Fruit fly (Drosophila melanogaster): ENCODE data around the gene CG34450.

dm6 chrX:9286386-9286785 is 43.9 kb downstream of the CG34450 start:
- TF ChIP-seq Hr39 (GFP tag; optimal IDR thresholded peaks at IDR 0.05): no peak
- TF ChIP-seq CG9139 (GFP tag; optimal IDR thresholded peaks at IDR 0.05): no peak
- no peak for TF ChIP-seq Hr38 (GFP tag; optimal IDR thresholded peaks at IDR 0.05)
- no peak for TF ChIP-seq CG11294 (GFP tag; IDR thresholded peaks at IDR 0.05)
- TF ChIP-seq CG4318 (GFP tag; optimal IDR thresholded peaks at IDR 0.05): no peak
- no peak for TF ChIP-seq CG6808 (GFP tag; optimal IDR thresholded peaks at IDR 0.05)
- TF ChIP-seq Eip75B (GFP tag; optimal IDR thresholded peaks at IDR 0.05): no peak
- TF ChIP-seq dsx (GFP tag; optimal IDR thresholded peaks at IDR 0.05; ENCODE audit: poor library complexity, severe bottlenecking): no peak
- no peak for TF ChIP-seq OdsH (GFP tag; optimal IDR thresholded peaks at IDR 0.05)
- TF ChIP-seq CG3919 (GFP tag; optimal IDR thresholded peaks at IDR 0.05): no peak
- no peak for TF ChIP-seq Met (GFP tag; optimal IDR thresholded peaks at IDR 0.05)
- TF ChIP-seq CG31627 (GFP tag; optimal IDR thresholded peaks at IDR 0.05): no peak
- TF ChIP-seq lz (GFP tag; optimal IDR thresholded peaks at IDR 0.05): no peak
- TF ChIP-seq CG11902 (GFP tag; optimal IDR thresholded peaks at IDR 0.05): no peak

Measured in whole organism, prepupa.